Fruit fly (Drosophila melanogaster) ovary, adult (tissue): Measurements from ENCODE around the gene CG15822.

Source experiments
- CG17801 ChIP-seq: fragments of 200-800 bp; optimal IDR thresholded peaks from 2 replicates; lab custom pipeline; 2019; ENCODE audit warnings: missing biosample characterization, mild to moderate bottlenecking, missing genetic modification characterization, moderate library complexity; ENCODE audit not compliant: partially characterized antibody

Gene CG15822

DNA sequence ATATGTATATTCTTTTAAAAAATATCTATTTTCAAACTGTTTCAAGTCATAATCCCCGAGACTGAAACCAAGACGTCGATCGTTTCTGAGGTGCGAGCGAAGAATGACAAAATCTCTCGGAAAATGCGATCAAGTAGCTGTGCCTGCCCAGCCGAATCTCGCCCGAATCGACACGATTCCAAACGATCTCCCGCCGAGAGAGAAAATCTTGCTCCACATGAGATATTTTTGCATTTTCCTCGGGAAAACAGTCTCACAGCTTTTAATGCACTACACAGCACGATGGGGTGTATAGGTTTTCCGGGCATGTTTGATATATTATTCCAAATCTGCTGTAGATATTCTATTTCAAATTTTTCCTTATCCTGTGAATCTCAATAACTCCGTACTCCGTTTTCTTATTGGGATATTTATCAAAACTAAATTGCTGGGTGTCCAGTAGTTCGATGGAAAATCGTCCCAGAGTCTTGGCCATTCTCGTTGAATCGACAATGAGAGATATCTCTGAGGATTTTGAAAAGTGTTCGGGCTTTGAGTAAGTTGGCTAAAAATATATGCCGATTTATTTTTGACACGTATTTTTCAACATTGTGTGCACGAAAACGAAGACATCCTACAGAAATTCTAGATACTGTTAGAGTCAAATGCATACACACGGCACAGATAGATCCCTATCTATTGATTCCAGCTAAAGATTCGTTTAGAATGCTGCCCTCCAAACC, 48.0 kb downstream of the CG15822 start, which contains the start of gene sls:
Gene sls, minus strand, starts transcription at position 88 of the 722 bp plus-strand sequence.
- TF ChIP-seq CG17801 (GFP tag; lab: Kevin White, UChicago), result no peak

DNA sequence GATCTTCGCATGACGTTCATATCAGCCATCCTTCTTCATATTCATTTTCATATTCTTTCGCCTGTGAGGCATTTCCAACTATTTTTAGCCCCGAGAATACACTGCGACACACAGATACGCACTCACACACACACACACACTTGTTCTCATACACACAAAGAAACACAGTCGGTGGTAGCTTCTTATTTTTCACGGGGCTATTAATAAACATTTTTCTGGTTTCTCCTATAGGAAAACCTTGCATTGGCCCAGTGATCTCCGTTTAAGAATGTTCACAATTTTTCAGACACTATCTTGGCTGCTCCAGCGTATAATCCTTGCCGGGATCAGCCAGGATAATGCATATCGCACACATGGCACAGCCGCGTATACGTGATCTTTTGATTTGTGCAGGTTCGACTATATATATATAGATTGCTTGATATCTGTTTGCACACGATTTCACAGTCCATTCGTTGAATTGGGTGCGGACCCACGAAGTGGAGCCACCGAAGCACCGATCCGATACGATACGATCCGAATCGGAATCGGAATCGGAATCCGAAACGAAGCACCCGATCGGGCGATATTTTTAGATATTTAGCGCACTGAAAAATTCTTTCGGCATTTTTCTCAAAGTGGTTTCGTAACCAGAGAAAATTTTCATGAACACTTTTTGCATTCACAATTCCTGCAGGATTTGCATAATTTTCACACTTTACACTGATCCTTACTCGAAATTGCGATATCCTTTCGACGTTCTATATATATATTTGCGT, 48.8 kb downstream of the CG15822 start:
- TF ChIP-seq CG17801 (GFP tag; lab: Kevin White, UChicago), result no peak

- no peak for TF ChIP-seq CG17801 (GFP tag; lab: Kevin White, UChicago)
Observed at dm6 chr3L:2107293-2107858, 56.3 kb downstream of the CG15822 start.
